Worm (Caenorhabditis elegans): ENCODE results near the gene slc-30A9.

The slc-30A9 gene

ce11 chrIII:2647194-2647925, 51.3 kb downstream of the slc-30A9 start:
- TF ChIP-seq ceh-43 (GFP tag; optimal IDR thresholded peaks at IDR 0.05) = no peak
- TF ChIP-seq ham-2 (GFP tag; optimal IDR thresholded peaks at IDR 0.05) = peak; percentile 73

ce11 chrIII:2641659-2642058, 57.0 kb downstream of the slc-30A9 start:
- no peak for TF ChIP-seq ceh-43 (GFP tag; optimal IDR thresholded peaks at IDR 0.05)
